Worm (Caenorhabditis elegans) whole organism, late embryonic: ENCODE data around the gene fbxa-75.

ENCODE experiments used
- F13H6.1 ChIP-seq: sonication (generic microtip); optimal IDR thresholded peaks from 2 replicates; lab custom pipeline; 2016; ENCODE audit warnings: missing genetic modification characterization, missing compliant biosample characterization
- ama-1 ChIP-seq: fragments of 150-350 bp; optimal IDR thresholded peaks from 2 replicates; lab custom pipeline; 2014
- ceh-6 ChIP-seq: fragments of 200-800 bp; sonication (Bioruptor generic); optimal IDR thresholded peaks from 2 replicates; lab custom pipeline; 2018; ENCODE audit warnings: mild to moderate bottlenecking, missing genetic modification characterization, missing compliant biosample characterization
- ceh-9 ChIP-seq: sonication (generic microtip); optimal IDR thresholded peaks from 2 replicates; lab custom pipeline; 2016; ENCODE audit warnings: mild to moderate bottlenecking, missing genetic modification characterization, inconsistent platforms, missing compliant biosample characterization
- dmd-4 ChIP-seq: sonication (generic microtip); optimal IDR thresholded peaks from 2 replicates; lab custom pipeline; 2016; ENCODE audit warnings: borderline replicate concordance, missing genetic modification characterization, missing compliant biosample characterization
- elt-2 ChIP-seq: sonication (generic microtip); optimal IDR thresholded peaks from 2 replicates; lab custom pipeline; 2016; ENCODE audit warnings: missing genetic modification reagents, missing genetic modification characterization, missing compliant biosample characterization
- fkh-10 ChIP-seq: fragments of 150-350 bp; optimal IDR thresholded peaks from 2 replicates; lab custom pipeline; 2014; ENCODE audit warnings: missing biosample characterization, missing genetic modification reagents, missing genetic modification characterization
- fkh-6 ChIP-seq: sonication (generic microtip); optimal IDR thresholded peaks from 2 replicates; lab custom pipeline; 2016; ENCODE audit warnings: missing genetic modification characterization, missing compliant biosample characterization
- nhr-11 ChIP-seq: fragments of 150-350 bp; optimal IDR thresholded peaks from 2 replicates; lab custom pipeline; 2014; ENCODE audit warnings: missing biosample characterization, missing genetic modification characterization
- pax-1 ChIP-seq: fragments of 150-350 bp; optimal IDR thresholded peaks from 2 replicates; lab custom pipeline; 2014; ENCODE audit warnings: missing biosample characterization, missing genetic modification characterization
- pha-4 ChIP-seq: fragments of 150-350 bp; optimal IDR thresholded peaks from 2 replicates; lab custom pipeline; 2018; ENCODE audit warnings: missing biosample characterization, missing genetic modification reagents, missing genetic modification characterization
- pqm-1 ChIP-seq: sonication (generic microtip); optimal IDR thresholded peaks from 2 replicates; lab custom pipeline; 2016; ENCODE audit warnings: missing genetic modification characterization, missing compliant biosample characterization
- tbx-2 ChIP-seq: sonication (generic microtip); optimal IDR thresholded peaks from 2 replicates; lab custom pipeline; 2016; ENCODE audit warnings: missing genetic modification characterization, missing compliant biosample characterization

DNA sequence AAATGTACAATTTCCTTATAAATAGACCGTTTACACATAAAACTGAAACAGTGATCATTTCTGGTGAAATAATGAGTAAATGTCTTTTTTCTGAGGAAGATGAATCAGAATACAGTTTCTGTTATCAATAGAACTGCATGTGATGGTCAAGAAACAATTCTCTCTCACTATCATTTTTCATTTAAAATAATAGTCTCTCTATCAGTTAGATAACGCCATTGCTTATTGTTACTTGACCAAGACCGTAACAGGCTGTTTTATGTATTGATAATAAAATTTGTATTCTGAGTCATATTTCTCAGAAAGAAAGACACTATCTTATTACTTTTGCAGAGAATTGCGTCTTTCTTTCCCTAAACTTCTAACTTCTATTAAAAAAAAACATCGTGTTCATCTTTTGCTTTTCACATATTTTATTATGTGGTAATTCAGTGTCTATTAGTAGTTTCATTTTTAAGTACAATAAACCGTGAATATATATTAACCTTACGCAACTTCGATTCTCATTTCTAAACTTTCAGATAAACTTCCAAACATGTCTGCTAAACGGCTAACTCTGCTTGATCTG lies 8.3 kb upstream of the fbxa-75 start, which contains the start of gene fbxa-35:
- TF ChIP-seq pqm-1 (tag; lab: Kevin White, UChicago) = no peak
- TF ChIP-seq ceh-6 = no peak
- no peak for TF ChIP-seq nhr-11 (tag; lab: Kevin White, UChicago)
- TF ChIP-seq dmd-4 (tag; lab: Kevin White, UChicago) = no peak
- no peak for TF ChIP-seq ama-1
- no peak for TF ChIP-seq fkh-6 (tag; lab: Kevin White, UChicago)
- no peak for TF ChIP-seq pax-1 (tag; lab: Kevin White, UChicago)
- TF ChIP-seq elt-2 = peak; percentile 65
- TF ChIP-seq fkh-10 (GFP tag; lab: Kevin White, UChicago) = no peak
- no peak for TF ChIP-seq pha-4 (tag; lab: Kevin White, UChicago)
- TF ChIP-seq tbx-2 (tag; lab: Kevin White, UChicago) = no peak
- TF ChIP-seq ceh-9 (tag; lab: Kevin White, UChicago) = no peak
- no peak for TF ChIP-seq F13H6.1
